Fruit fly (Drosophila melanogaster): ENCODE data around the gene CG14710.
A peak's percentile ranks its signal among the peaks of the same experiment; 100 is the strongest.

DNA sequence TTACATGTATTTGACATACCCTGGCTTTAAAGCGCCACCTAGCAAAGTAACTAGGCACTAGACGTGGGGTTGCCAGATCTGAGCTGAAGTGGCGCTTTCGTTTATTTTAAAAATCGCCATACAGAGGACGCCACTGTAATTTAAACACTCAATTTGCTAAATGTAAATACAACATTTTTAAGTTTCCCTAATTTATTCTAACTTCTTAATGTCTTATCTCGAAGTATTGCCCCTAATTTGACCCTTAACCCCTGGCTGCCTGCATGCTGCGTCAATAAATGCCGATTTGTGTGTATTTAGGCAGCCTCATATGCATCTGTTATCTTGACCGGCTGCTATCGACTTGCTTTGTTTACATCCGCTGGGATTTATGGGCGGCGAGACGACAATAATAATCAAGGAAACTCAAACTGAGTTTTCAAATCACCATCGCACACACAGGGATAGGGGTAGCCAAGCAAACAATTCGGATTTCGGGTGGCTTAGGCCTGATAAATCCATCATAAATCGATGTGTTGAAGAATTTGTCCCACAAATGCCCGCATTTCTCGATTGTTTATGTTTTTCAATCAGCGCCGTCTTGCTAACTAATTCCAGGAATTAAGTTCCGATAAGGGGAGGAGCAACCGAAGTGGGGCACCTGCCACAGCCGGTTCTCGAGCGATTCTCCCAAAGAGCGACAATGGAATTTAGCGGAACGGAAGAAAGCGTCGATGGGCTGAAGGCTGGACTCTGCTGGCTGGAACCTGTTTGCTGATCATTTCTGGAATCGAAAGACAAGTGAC lies 6.4 kb upstream of the CG14710 start:
- TF ChIP-seq Xrp1 (GFP tag; IDR thresholded peaks at IDR 0.05) = peak; percentile 56
- peak; percentile 79 for TF ChIP-seq Dbx (GFP tag; IDR thresholded peaks at IDR 0.05)
- peak; percentile 35 for TF ChIP-seq Abd-B (GFP tag; optimal IDR thresholded peaks at IDR 0.05)
- no peak for TF ChIP-seq CG2889 (GFP tag; IDR thresholded peaks at IDR 0.05)
- peak; percentile 18; the same call in 1 of the 2 replicates for TF ChIP-seq CG13287 (GFP tag; IDR thresholded peaks at IDR 0.05; ENCODE audit: partially characterized antibody)
- TF ChIP-seq Spps (tag; optimal IDR thresholded peaks at IDR 0.05) = peak; percentile 33
- peak; percentile 24 for TF ChIP-seq dm (GFP tag; optimal IDR thresholded peaks at IDR 0.05)
- TF ChIP-seq klu (GFP tag; IDR thresholded peaks at IDR 0.05) = no peak
- peak; percentile 49 for TF ChIP-seq pum (GFP tag; optimal IDR thresholded peaks at IDR 0.05)
- TF ChIP-seq pan (optimal IDR thresholded peaks at IDR 0.05) = no peak
- TF ChIP-seq pan (GFP tag; optimal IDR thresholded peaks at IDR 0.05 in 1 of 2, IDR thresholded peaks at IDR 0.05 in 1 of 2) = peak in 1 of 2 experiments; percentile 57
